Worm (Caenorhabditis elegans): ENCODE measurements around the gene F02E8.4.
A peak's percentile ranks its signal among the peaks of the same experiment; 100 is the strongest.

The F02E8.4 gene

DNA sequence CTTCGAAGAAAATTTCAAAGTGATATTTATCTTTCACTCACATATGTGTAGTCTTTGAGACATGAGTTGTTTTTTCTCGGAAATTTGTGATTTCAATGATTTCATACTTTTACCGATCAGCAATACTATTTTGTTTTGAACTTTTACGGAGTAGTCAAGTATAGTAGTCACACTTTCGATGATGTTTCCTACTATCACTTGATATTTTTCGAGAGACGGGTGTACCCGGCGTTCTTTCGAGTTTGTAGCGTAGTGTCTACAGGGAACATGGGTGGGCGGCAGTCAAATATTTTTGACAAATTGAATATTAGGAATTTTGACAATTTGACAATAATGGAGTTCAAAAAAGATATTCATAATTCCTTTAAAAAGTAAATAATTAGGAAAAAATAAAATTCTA, 15.1 kb upstream of the F02E8.4 start:
- TF ChIP-seq flt-1 (GFP tag; IDR thresholded peaks at IDR 0.05) (no peak), F13C5.2 (tag; optimal IDR thresholded peaks at IDR 0.05) (no peak), aly-1 (tag; optimal IDR thresholded peaks at IDR 0.05) (no peak), tra-4 (tag; optimal IDR thresholded peaks at IDR 0.05) (no peak), hnd-1 (tag; optimal IDR thresholded peaks at IDR 0.05) (no peak), tbx-11 (GFP tag; IDR thresholded peaks at IDR 0.05) (no peak), tbx-37 (GFP tag; conservative IDR thresholded peaks at IDR 0.05) (no peak), ceh-36 (tag; optimal IDR thresholded peaks at IDR 0.05) (no peak), ceh-13 (GFP tag; optimal IDR thresholded peaks at IDR 0.05) (no peak), hmg-4 (GFP tag; optimal IDR thresholded peaks at IDR 0.05) (no peak), ets-7 (tag; optimal IDR thresholded peaks at IDR 0.05) (no peak), scrt-1 (GFP tag; IDR thresholded peaks at IDR 0.05) (no peak), sea-1 (GFP tag; conservative IDR thresholded peaks at IDR 0.05) (no peak), ama-1 (optimal IDR thresholded peaks at IDR 0.05) (no peak)

DNA sequence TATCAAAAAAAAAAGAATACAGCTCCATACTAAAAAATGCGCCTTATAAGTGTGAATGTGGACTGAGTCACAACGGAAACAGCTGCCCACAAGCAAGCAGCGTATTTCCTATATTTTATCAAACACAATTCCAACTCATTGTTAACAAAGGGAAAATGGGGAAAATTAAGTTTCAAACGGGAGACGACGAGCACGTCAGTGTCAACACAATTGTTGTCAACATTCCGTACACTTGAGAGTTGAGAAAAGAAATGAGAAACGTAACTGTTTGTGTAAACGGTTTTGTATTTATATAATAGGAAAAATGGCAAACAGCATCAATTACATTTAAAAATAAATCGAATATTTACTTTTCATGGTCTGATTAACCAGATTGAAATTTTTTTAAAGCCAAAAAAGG, 14.3 kb upstream of the F02E8.4 start:
- TF ChIP-seq flt-1 (GFP tag; IDR thresholded peaks at IDR 0.05) (no peak), sea-1 (GFP tag; conservative IDR thresholded peaks at IDR 0.05) (no peak), ama-1 (optimal IDR thresholded peaks at IDR 0.05) (no peak), hmg-4 (GFP tag; optimal IDR thresholded peaks at IDR 0.05) (no peak), F13C5.2 (tag; optimal IDR thresholded peaks at IDR 0.05) (no peak), ets-7 (tag; optimal IDR thresholded peaks at IDR 0.05) (no peak), tbx-11 (GFP tag; IDR thresholded peaks at IDR 0.05) (no peak), ceh-13 (GFP tag; optimal IDR thresholded peaks at IDR 0.05) (no peak), tra-4 (tag; optimal IDR thresholded peaks at IDR 0.05) (no peak), hmbx-1 (tag; optimal IDR thresholded peaks at IDR 0.05) (no peak), tbx-37 (GFP tag; conservative IDR thresholded peaks at IDR 0.05) (no peak), ceh-36 (tag; optimal IDR thresholded peaks at IDR 0.05) (no peak), aly-1 (tag; optimal IDR thresholded peaks at IDR 0.05) (no peak), pes-1 (GFP tag; IDR thresholded peaks at IDR 0.05) (no peak), B0310.2 (tag; optimal IDR thresholded peaks at IDR 0.05) (no peak), scrt-1 (GFP tag; IDR thresholded peaks at IDR 0.05) (no peak), hnd-1 (tag; optimal IDR thresholded peaks at IDR 0.05) (no peak)

DNA sequence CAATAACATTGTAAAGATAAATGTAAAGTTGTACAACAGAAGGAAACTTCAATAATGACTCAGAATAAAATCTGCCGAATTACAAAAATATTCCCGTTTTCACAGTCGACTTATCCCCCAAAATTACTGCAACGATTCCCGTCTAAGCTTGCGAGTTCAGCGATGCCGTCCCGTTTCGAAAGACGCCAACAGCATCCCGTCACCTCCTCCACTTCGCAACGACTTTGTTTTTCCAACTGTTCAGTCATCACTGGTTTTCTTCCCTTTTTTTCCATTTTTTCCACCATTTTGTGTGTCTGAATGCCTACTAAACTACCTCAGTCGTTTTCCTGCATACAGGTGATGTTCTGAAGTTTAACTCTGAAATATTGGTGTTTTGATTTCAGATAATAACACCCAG, 13.3 kb upstream of the F02E8.4 start, which contains the start of gene F15A8.1:
TSS of gene F15A8.1 (plus strand) at position 301 of the 400 bp plus-strand sequence.
- no peak for TF ChIP-seq hnd-1 (tag; optimal IDR thresholded peaks at IDR 0.05)
- TF ChIP-seq sea-1 (GFP tag; conservative IDR thresholded peaks at IDR 0.05) = no peak
- TF ChIP-seq scrt-1 (GFP tag; IDR thresholded peaks at IDR 0.05) = no peak
- TF ChIP-seq B0310.2 (tag; optimal IDR thresholded peaks at IDR 0.05) = no peak
- TF ChIP-seq aly-1 (tag; optimal IDR thresholded peaks at IDR 0.05) = no peak
- no peak for TF ChIP-seq F13C5.2 (tag; optimal IDR thresholded peaks at IDR 0.05)
- TF ChIP-seq ets-7 (tag; optimal IDR thresholded peaks at IDR 0.05) = no peak
- no peak for TF ChIP-seq ceh-36 (tag; optimal IDR thresholded peaks at IDR 0.05)
- TF ChIP-seq tbx-11 (GFP tag; IDR thresholded peaks at IDR 0.05) = no peak
- TF ChIP-seq flt-1 (GFP tag; IDR thresholded peaks at IDR 0.05) = no peak
- TF ChIP-seq pes-1 (GFP tag; IDR thresholded peaks at IDR 0.05) = no peak
- TF ChIP-seq tra-4 (tag; optimal IDR thresholded peaks at IDR 0.05) = no peak
- no peak for TF ChIP-seq ceh-13 (GFP tag; optimal IDR thresholded peaks at IDR 0.05)
- no peak for TF ChIP-seq hmbx-1 (tag; optimal IDR thresholded peaks at IDR 0.05)
- no peak for TF ChIP-seq ama-1 (optimal IDR thresholded peaks at IDR 0.05)
- no peak for TF ChIP-seq tbx-37 (GFP tag; conservative IDR thresholded peaks at IDR 0.05)
- no peak for TF ChIP-seq hmg-4 (GFP tag; optimal IDR thresholded peaks at IDR 0.05)

DNA sequence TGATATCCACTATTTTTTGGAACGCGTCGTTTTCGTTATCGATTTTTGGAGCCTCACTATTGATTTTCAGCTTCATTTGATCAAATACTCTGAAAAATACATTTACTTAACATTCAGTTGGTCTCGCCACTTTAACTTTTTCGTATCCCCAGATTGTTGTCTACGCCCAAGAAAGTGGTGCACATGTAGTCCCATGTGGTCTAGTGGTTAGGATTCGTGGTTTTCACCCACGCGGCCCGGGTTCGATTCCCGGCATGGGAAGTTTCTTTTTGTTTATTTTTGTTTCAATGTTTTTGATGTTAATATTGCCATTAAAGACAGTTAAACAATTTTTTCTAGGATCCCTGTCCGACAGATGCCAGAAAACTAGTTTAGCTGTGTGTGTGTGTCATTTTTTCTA, 9.8 kb upstream of the F02E8.4 start:
- TF ChIP-seq F13C5.2 (tag; optimal IDR thresholded peaks at IDR 0.05) = peak; percentile 87
- peak; percentile 62 for TF ChIP-seq ceh-36 (tag; optimal IDR thresholded peaks at IDR 0.05)
- TF ChIP-seq scrt-1 (GFP tag; IDR thresholded peaks at IDR 0.05) = peak; percentile 78
- peak; percentile 67 for TF ChIP-seq hmg-4 (GFP tag; optimal IDR thresholded peaks at IDR 0.05)
- peak; percentile 75 for TF ChIP-seq B0310.2 (tag; optimal IDR thresholded peaks at IDR 0.05)
- no peak for TF ChIP-seq ama-1 (optimal IDR thresholded peaks at IDR 0.05)
- TF ChIP-seq ceh-13 (GFP tag; optimal IDR thresholded peaks at IDR 0.05) = peak; percentile 58
- peak; percentile 64 for TF ChIP-seq hnd-1 (tag; optimal IDR thresholded peaks at IDR 0.05)
- peak; percentile 88 for TF ChIP-seq flt-1 (GFP tag; IDR thresholded peaks at IDR 0.05)
- TF ChIP-seq aly-1 (tag; optimal IDR thresholded peaks at IDR 0.05) = peak; percentile 70
- peak; percentile 55 for TF ChIP-seq hmbx-1 (tag; optimal IDR thresholded peaks at IDR 0.05)
- peak; percentile 90 for TF ChIP-seq pes-1 (GFP tag; IDR thresholded peaks at IDR 0.05)
- TF ChIP-seq sea-1 (GFP tag; conservative IDR thresholded peaks at IDR 0.05) = peak; percentile 85
- peak; percentile 86 for TF ChIP-seq tbx-11 (GFP tag; IDR thresholded peaks at IDR 0.05)
- peak; percentile 86 for TF ChIP-seq tbx-37 (GFP tag; conservative IDR thresholded peaks at IDR 0.05)
- no peak for TF ChIP-seq ets-7 (tag; optimal IDR thresholded peaks at IDR 0.05)
- TF ChIP-seq tra-4 (tag; optimal IDR thresholded peaks at IDR 0.05) = peak; percentile 2

DNA sequence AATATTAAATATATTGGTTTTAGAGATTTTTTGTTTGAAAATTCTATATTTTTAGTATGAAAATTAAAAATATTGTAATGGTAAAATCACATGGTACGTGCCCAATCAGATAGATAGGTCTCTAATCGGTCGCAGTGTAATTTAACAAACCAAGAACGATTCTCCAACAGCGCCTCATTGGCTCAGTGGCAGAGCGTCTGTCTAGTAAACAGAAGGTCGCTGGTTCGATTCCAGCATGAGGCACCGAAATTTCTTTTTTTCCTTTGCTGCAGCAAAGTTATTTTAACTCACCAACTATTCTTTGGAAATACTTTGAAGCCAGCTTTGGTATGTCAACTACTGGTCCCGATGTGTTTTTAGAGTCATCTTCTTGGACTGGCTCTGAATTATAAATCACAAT, 9.1 kb upstream of the F02E8.4 start:
- TF ChIP-seq flt-1 (GFP tag; IDR thresholded peaks at IDR 0.05) = peak; percentile 58
- 0 out of 2 replicates have a peak, but pooled peaks have one; percentile 42 for TF ChIP-seq sea-1 (GFP tag; conservative IDR thresholded peaks at IDR 0.05)
- no peak for TF ChIP-seq ceh-36 (tag; optimal IDR thresholded peaks at IDR 0.05)
- TF ChIP-seq hmbx-1 (tag; optimal IDR thresholded peaks at IDR 0.05) = no peak
- TF ChIP-seq hmg-4 (GFP tag; optimal IDR thresholded peaks at IDR 0.05) = no peak
- TF ChIP-seq tbx-11 (GFP tag; IDR thresholded peaks at IDR 0.05) = peak; percentile 60; the same call in 1 of the 2 replicates
- TF ChIP-seq hnd-1 (tag; optimal IDR thresholded peaks at IDR 0.05) = no peak
- TF ChIP-seq pes-1 (GFP tag; IDR thresholded peaks at IDR 0.05) = peak; percentile 78
- TF ChIP-seq scrt-1 (GFP tag; IDR thresholded peaks at IDR 0.05) = 0 out of 2 replicates have a peak, but pooled peaks have one; percentile 35

DNA sequence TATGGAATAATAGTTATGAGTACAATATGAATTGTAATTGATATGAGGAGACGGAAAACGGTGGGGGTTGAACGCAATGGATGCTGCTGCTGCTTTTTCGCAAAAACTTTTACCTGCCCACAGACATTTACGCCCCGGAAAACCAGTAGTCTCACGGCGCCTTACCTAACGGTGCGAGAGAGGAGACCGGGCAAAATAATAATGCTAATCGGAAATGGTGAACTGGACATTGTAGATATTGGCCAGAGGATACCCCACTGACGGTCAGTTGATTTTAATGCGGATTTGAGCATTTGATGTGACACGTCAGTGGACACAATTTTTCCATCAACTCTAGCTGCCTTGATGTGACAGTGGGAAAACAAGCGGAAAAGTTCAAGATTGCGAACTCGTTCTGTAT, 5.6 kb upstream of the F02E8.4 start, which contains the start of gene mltn-13:
TSS of gene mltn-13 (minus strand) at position 101 of the 400 bp plus-strand sequence.
- TF ChIP-seq B0310.2 (tag; optimal IDR thresholded peaks at IDR 0.05) = no peak
- TF ChIP-seq tra-4 (tag; optimal IDR thresholded peaks at IDR 0.05) = no peak
- no peak for TF ChIP-seq flt-1 (GFP tag; IDR thresholded peaks at IDR 0.05)
- no peak for TF ChIP-seq hmg-4 (GFP tag; optimal IDR thresholded peaks at IDR 0.05)
- TF ChIP-seq ceh-36 (tag; optimal IDR thresholded peaks at IDR 0.05) = no peak
- no peak for TF ChIP-seq pes-1 (GFP tag; IDR thresholded peaks at IDR 0.05)
- TF ChIP-seq ets-7 (tag; optimal IDR thresholded peaks at IDR 0.05) = no peak
- no peak for TF ChIP-seq sea-1 (GFP tag; conservative IDR thresholded peaks at IDR 0.05)
- TF ChIP-seq hmbx-1 (tag; optimal IDR thresholded peaks at IDR 0.05) = no peak
- no peak for TF ChIP-seq ceh-13 (GFP tag; optimal IDR thresholded peaks at IDR 0.05)

DNA sequence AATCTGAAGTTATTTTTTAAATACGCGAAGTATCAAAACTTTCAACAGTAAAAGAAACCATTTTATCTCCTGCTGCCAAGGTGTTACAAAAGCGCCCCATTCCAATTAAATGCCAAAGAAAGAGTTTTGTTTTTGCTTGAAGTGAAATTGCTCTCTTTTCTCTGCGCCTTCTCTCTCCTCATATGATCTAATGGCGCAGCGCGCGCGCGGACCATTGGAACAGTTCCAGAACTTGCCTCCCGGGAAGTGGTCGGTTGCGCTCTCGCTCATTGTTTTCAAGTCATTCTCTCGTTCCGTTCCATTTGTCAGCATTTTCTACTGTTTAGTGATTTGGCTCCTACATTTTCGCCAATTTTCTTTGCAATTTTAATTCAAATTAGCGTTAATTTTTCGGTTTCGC, 2.0 kb upstream of the F02E8.4 start:
- TF ChIP-seq hmbx-1 (tag; optimal IDR thresholded peaks at IDR 0.05) (no peak), scrt-1 (GFP tag; IDR thresholded peaks at IDR 0.05) (no peak), ets-7 (tag; optimal IDR thresholded peaks at IDR 0.05) (no peak), sea-1 (GFP tag; conservative IDR thresholded peaks at IDR 0.05) (no peak), ama-1 (optimal IDR thresholded peaks at IDR 0.05) (no peak), aly-1 (tag; optimal IDR thresholded peaks at IDR 0.05) (no peak), tbx-11 (GFP tag; IDR thresholded peaks at IDR 0.05) (no peak), F13C5.2 (tag; optimal IDR thresholded peaks at IDR 0.05) (no peak), pes-1 (GFP tag; IDR thresholded peaks at IDR 0.05) (no peak), hnd-1 (tag; optimal IDR thresholded peaks at IDR 0.05) (no peak), tra-4 (tag; optimal IDR thresholded peaks at IDR 0.05) (no peak)

Measured in whole organism, early embryonic.